Worm (Caenorhabditis elegans) whole organism, young adult: ENCODE results near the gene F56D6.11.

ENCODE experiments used
- B0019.2 ChIP-seq: fragments of 200-800 bp; sonication (Bioruptor generic); conservative IDR thresholded peaks from 2 replicates; pipeline ENCODE4 v1.3.6; 2022; ENCODE audit warnings: missing genetic modification reagents, missing genetic modification characterization, missing compliant biosample characterization
- B0261.1 ChIP-seq: sonication (generic microtip); optimal IDR thresholded peaks from 2 replicates; lab custom pipeline; 2016; ENCODE audit warnings: mild to moderate bottlenecking, missing genetic modification characterization, moderate library complexity, missing compliant biosample characterization
- C06A6.2 ChIP-seq: fragments of 200-800 bp; sonication (Bioruptor generic); conservative IDR thresholded peaks from 2 replicates; pipeline ENCODE4 v1.3.6; 2022; ENCODE audit warnings: missing genetic modification characterization, missing compliant biosample characterization
- D2030.7 ChIP-seq: fragments of 200-800 bp; sonication (Bioruptor generic); IDR thresholded peaks from 2 replicates; pipeline ENCODE4 v1.3.6; 2022; ENCODE audit warnings: missing genetic modification reagents, missing genetic modification characterization, missing compliant biosample characterization
- F52B5.7 ChIP-seq: sonication (generic microtip); optimal IDR thresholded peaks from 2 replicates; lab custom pipeline; 2016; ENCODE audit warnings: mild to moderate bottlenecking, missing genetic modification characterization, missing compliant biosample characterization
- F57A8.1 ChIP-seq: fragments of 200-800 bp; sonication (Bioruptor generic); optimal IDR thresholded peaks from 2 replicates; lab custom pipeline; 2018; ENCODE audit warnings: mild to moderate bottlenecking, missing genetic modification characterization, moderate library complexity, missing compliant biosample characterization
- K11D2.4 ChIP-seq: fragments of 200-800 bp; sonication (Bioruptor generic); IDR thresholded peaks from 2 replicates; pipeline ENCODE4 v1.3.6; 2022; ENCODE audit warnings: missing genetic modification reagents, missing genetic modification characterization, missing compliant biosample characterization
- K12H6.12 ChIP-seq: fragments of 200-800 bp; sonication (Bioruptor generic); optimal IDR thresholded peaks from 2 replicates; lab custom pipeline; 2018; ENCODE audit warnings: mild to moderate bottlenecking, missing genetic modification characterization, missing compliant biosample characterization
- Y53G8AR.9 ChIP-seq: fragments of 200-800 bp; sonication (Bioruptor generic); conservative IDR thresholded peaks from 2 replicates; pipeline ENCODE4 v1.3.6; 2022; ENCODE audit warnings: missing genetic modification reagents, missing genetic modification characterization, missing compliant biosample characterization
- ama-1 ChIP-seq, 3 experiments: fragments of 150-350 bp in 1 of 3; sonication (generic microtip) in 2 of 3; optimal IDR thresholded peaks; 2 replicates each; lab custom pipeline; 2014 to 2018; ENCODE audit warnings: missing biosample characterization in 2 of 3, missing genetic modification characterization in 2 of 3, missing genetic modification reagents in 2 of 3
- aptf-3 ChIP-seq: fragments of 200-800 bp; sonication (Bioruptor generic); IDR thresholded peaks from 2 replicates; pipeline ENCODE4 v1.3.6; 2022; ENCODE audit warnings: missing genetic modification characterization, missing compliant biosample characterization
- attf-5 ChIP-seq: fragments of 200-800 bp; sonication (Bioruptor generic); optimal IDR thresholded peaks from 2 replicates; lab custom pipeline; 2018; ENCODE audit warnings: mild to moderate bottlenecking, missing genetic modification characterization, missing compliant biosample characterization
- ccch-3 ChIP-seq: fragments of 200-800 bp; sonication (Bioruptor generic); optimal IDR thresholded peaks from 2 replicates; lab custom pipeline; 2018; ENCODE audit warnings: mild to moderate bottlenecking, missing genetic modification characterization, missing compliant biosample characterization
- cebp-1 ChIP-seq, 2 experiments: fragments of 200-800 bp in 1 of 2; sonication (Bioruptor generic) in 1 of 2; sonication (generic microtip) in 1 of 2; IDR thresholded peaks in 1 of 2; optimal IDR thresholded peaks in 1 of 2; 2 replicates each; pipeline versions ENCODE4 v1.3.6 to Lab custom; 2017 to 2022; ENCODE audit warnings: missing compliant biosample characterization in 2 of 2, missing genetic modification characterization in 2 of 2, mild to moderate bottlenecking in 1 of 2, missing genetic modification reagents in 1 of 2, moderate library complexity in 1 of 2
- ceh-27 ChIP-seq: fragments of 200-800 bp; sonication (Bioruptor generic); optimal IDR thresholded peaks from 2 replicates; lab custom pipeline; 2018; ENCODE audit warnings: mild to moderate bottlenecking, missing genetic modification characterization, moderate library complexity, missing compliant biosample characterization
- ceh-58 ChIP-seq: fragments of 200-800 bp; sonication (Bioruptor generic); IDR thresholded peaks from 2 replicates; pipeline ENCODE4 v1.3.6; 2022; ENCODE audit warnings: missing genetic modification characterization, missing compliant biosample characterization
- chd-7 ChIP-seq: sonication (generic microtip); optimal IDR thresholded peaks from 2 replicates; lab custom pipeline; 2016; ENCODE audit warnings: mild to moderate bottlenecking, missing genetic modification characterization, moderate library complexity, missing compliant biosample characterization
- dpl-1 ChIP-seq: fragments of 150-350 bp; optimal IDR thresholded peaks from 2 replicates; lab custom pipeline; 2014; ENCODE audit warnings: missing biosample characterization, missing genetic modification reagents, missing genetic modification characterization
- efl-1 ChIP-seq: fragments of 150-350 bp; optimal IDR thresholded peaks from 2 replicates; lab custom pipeline; 2014; ENCODE audit warnings: missing biosample characterization, missing genetic modification reagents, missing genetic modification characterization
- egl-18 ChIP-seq: fragments of 200-800 bp; sonication (Bioruptor generic); IDR thresholded peaks from 2 replicates; pipeline ENCODE4 v1.3.6; 2022; ENCODE audit warnings: missing genetic modification reagents, missing genetic modification characterization, missing compliant biosample characterization
- ekl-4 ChIP-seq: fragments of 200-800 bp; sonication (Bioruptor generic); IDR thresholded peaks from 2 replicates; pipeline ENCODE4 v1.3.6; 2022; ENCODE audit warnings: missing genetic modification reagents, missing genetic modification characterization, missing compliant biosample characterization
- ets-4 ChIP-seq: fragments of 200-800 bp; sonication (Bioruptor generic); optimal IDR thresholded peaks from 2 replicates; lab custom pipeline; 2018; ENCODE audit warnings: mild to moderate bottlenecking, missing genetic modification characterization, missing compliant biosample characterization
- hmg-20 ChIP-seq: fragments of 200-800 bp; sonication (Bioruptor generic); IDR thresholded peaks from 2 replicates; pipeline ENCODE4 v1.3.6; 2022; ENCODE audit warnings: missing genetic modification reagents, missing genetic modification characterization, missing compliant biosample characterization
- hsf-1 ChIP-seq: fragments of 200-800 bp; sonication (Bioruptor generic); IDR thresholded peaks from 2 replicates; pipeline ENCODE4 v1.3.6; 2022; ENCODE audit warnings: missing genetic modification reagents, missing genetic modification characterization, missing compliant biosample characterization
- lag-1 ChIP-seq: fragments of 200-800 bp; sonication (Bioruptor generic); IDR thresholded peaks from 2 replicates; pipeline ENCODE4 v1.3.6; 2022; ENCODE audit warnings: missing genetic modification reagents, missing genetic modification characterization, missing compliant biosample characterization
- lin-40 ChIP-seq: sonication (generic microtip); optimal IDR thresholded peaks from 2 replicates; lab custom pipeline; 2016; ENCODE audit warnings: missing genetic modification characterization, mild to moderate bottlenecking, missing compliant biosample characterization, missing genotype, missing genetic modification reagents
- lir-1 ChIP-seq: fragments of 200-800 bp; sonication (Bioruptor generic); conservative IDR thresholded peaks from 2 replicates; pipeline ENCODE4 v1.3.6; 2022; ENCODE audit warnings: missing genetic modification reagents, missing genetic modification characterization, missing compliant biosample characterization
- lsl-1 ChIP-seq: fragments of 200-800 bp; sonication (Bioruptor generic); optimal IDR thresholded peaks from 2 replicates; lab custom pipeline; 2018; ENCODE audit warnings: mild to moderate bottlenecking, missing genetic modification characterization, moderate library complexity, missing compliant biosample characterization
- lsy-27 ChIP-seq: sonication (generic microtip); optimal IDR thresholded peaks from 2 replicates; lab custom pipeline; 2017; ENCODE audit warnings: missing genetic modification characterization, mild to moderate bottlenecking, missing compliant biosample characterization, antibody characterized with exemption, missing genotype, borderline replicate concordance; ENCODE audit not compliant: insufficient read depth
- madf-10 ChIP-seq: sonication (generic microtip); optimal IDR thresholded peaks from 2 replicates; lab custom pipeline; 2016; ENCODE audit warnings: mild to moderate bottlenecking, missing genetic modification characterization, missing compliant biosample characterization
- madf-6 ChIP-seq: fragments of 200-800 bp; sonication (Bioruptor generic); IDR thresholded peaks from 2 replicates; pipeline ENCODE4 v1.3.6; 2022; ENCODE audit warnings: missing genetic modification reagents, missing genetic modification characterization, missing compliant biosample characterization
- nfya-1 ChIP-seq: sonication (generic microtip); optimal IDR thresholded peaks from 2 replicates; lab custom pipeline; 2017; ENCODE audit warnings: antibody characterized with exemption, missing compliant biosample characterization, missing genetic modification characterization, borderline replicate concordance; ENCODE audit not compliant: insufficient read depth
- nhr-179 ChIP-seq: sonication (generic microtip); optimal IDR thresholded peaks from 2 replicates; lab custom pipeline; 2016; ENCODE audit warnings: mild to moderate bottlenecking, missing genetic modification characterization, missing compliant biosample characterization
- nhr-27 ChIP-seq: fragments of 200-800 bp; sonication (Bioruptor generic); optimal IDR thresholded peaks from 2 replicates; lab custom pipeline; 2018; ENCODE audit warnings: mild to moderate bottlenecking, missing genetic modification characterization, moderate library complexity, missing compliant biosample characterization
- nhr-80 ChIP-seq: sonication (generic microtip); optimal IDR thresholded peaks from 2 replicates; lab custom pipeline; 2016; ENCODE audit warnings: missing genetic modification characterization, missing compliant biosample characterization
- nhr-90 ChIP-seq: sonication (generic microtip); optimal IDR thresholded peaks from 2 replicates; lab custom pipeline; 2016; ENCODE audit warnings: missing genotype, mild to moderate bottlenecking, missing genetic modification characterization, missing compliant biosample characterization
- pha-4 ChIP-seq: fragments of 150-350 bp; sonication (generic microtip); optimal IDR thresholded peaks from 2 replicates; lab custom pipeline; 2014; ENCODE audit warnings: missing biosample characterization, missing genetic modification reagents, missing genetic modification characterization
- rpc-1 ChIP-seq, 2 experiments: fragments of 150-350 bp in 1 of 2; sonication (generic microtip) in 1 of 2; optimal IDR thresholded peaks; 2 replicates each; lab custom pipeline; 2014 to 2018; ENCODE audit warnings: missing biosample characterization in 1 of 2, missing genetic modification characterization in 1 of 2, missing genetic modification reagents in 1 of 2, missing genotype in 1 of 2
- sdz-38 ChIP-seq: sonication (generic microtip); optimal IDR thresholded peaks from 2 replicates; lab custom pipeline; 2016; ENCODE audit warnings: missing genotype, missing genetic modification characterization, missing compliant biosample characterization
- snpc-1.3 ChIP-seq: sonication (generic microtip); optimal IDR thresholded peaks from 2 replicates; lab custom pipeline; 2017; ENCODE audit warnings: missing genetic modification characterization, mild to moderate bottlenecking, missing compliant biosample characterization, antibody characterized with exemption, moderate library complexity, missing genotype, missing genetic modification reagents; ENCODE audit not compliant: insufficient read depth
- snpc-4 ChIP-seq, 5 experiments: fragments of 150-350 bp in 1 of 5; sonication (generic microtip) in 4 of 5; optimal IDR thresholded peaks; 2 replicates each; lab custom pipeline; 2014 to 2018; ENCODE audit warnings: missing genetic modification characterization in 5 of 5, missing biosample characterization in 3 of 5, antibody characterized with exemption in 2 of 5, mild to moderate bottlenecking in 2 of 5, missing compliant biosample characterization in 2 of 5, missing genotype in 2 of 5, moderate library complexity in 2 of 5, missing genetic modification reagents in 1 of 5
- somi-1 ChIP-seq: fragments of 200-800 bp; sonication (Bioruptor generic); optimal IDR thresholded peaks from 2 replicates; lab custom pipeline; 2018; ENCODE audit warnings: mild to moderate bottlenecking, missing genetic modification characterization, missing compliant biosample characterization
- tlf-1 ChIP-seq: fragments of 200-800 bp; sonication (Bioruptor generic); optimal IDR thresholded peaks from 2 replicates; lab custom pipeline; 2018; ENCODE audit warnings: mild to moderate bottlenecking, missing genetic modification characterization, missing compliant biosample characterization
- unc-62 ChIP-seq: fragments of 150-350 bp; optimal IDR thresholded peaks from 2 replicates; lab custom pipeline; 2014; ENCODE audit warnings: missing biosample characterization, missing genetic modification reagents, missing genetic modification characterization
- zfh-2 ChIP-seq: fragments of 200-800 bp; sonication (Bioruptor generic); conservative IDR thresholded peaks from 2 replicates; pipeline ENCODE4 v1.3.6; 2022; ENCODE audit warnings: missing genetic modification reagents, missing genetic modification characterization, missing compliant biosample characterization
- ztf-22 ChIP-seq: fragments of 200-800 bp; sonication (Bioruptor generic); optimal IDR thresholded peaks from 2 replicates; lab custom pipeline; 2018; ENCODE audit warnings: mild to moderate bottlenecking, missing genetic modification characterization, moderate library complexity, missing compliant biosample characterization
- ztf-25 ChIP-seq: fragments of 200-800 bp; sonication (Bioruptor generic); IDR thresholded peaks from 2 replicates; pipeline ENCODE4 v1.3.6; 2022; ENCODE audit warnings: missing genetic modification reagents, missing genetic modification characterization, missing compliant biosample characterization

F56D6.11 gene

ce11 chrIV:3874417-3874816 lies 31.9 kb downstream of the F56D6.11 start:
- peak; percentile 58 for TF ChIP-seq ama-1 (optimal IDR thresholded peaks at IDR 0.05; lab: Kevin White, UChicago)
- TF ChIP-seq ama-1 (GFP tag; optimal IDR thresholded peaks at IDR 0.05; lab: Kevin White, UChicago), result no peak
- no peak for TF ChIP-seq nhr-90 (tag; lab: Kevin White, UChicago)
- TF ChIP-seq lsl-1 (GFP tag; lab: Kevin White, UChicago), result no peak
- no peak for TF ChIP-seq snpc-4 (GFP tag; optimal IDR thresholded peaks at IDR 0.05; lab: Kevin White, UChicago)
- TF ChIP-seq snpc-4 (tag; optimal IDR thresholded peaks at IDR 0.05; lab: Kevin White, UChicago), result no peak
- no peak for TF ChIP-seq F57A8.1
- no peak for TF ChIP-seq rpc-1 (optimal IDR thresholded peaks at IDR 0.05; lab: Kevin White, UChicago)
- no peak for TF ChIP-seq rpc-1 (tag; optimal IDR thresholded peaks at IDR 0.05; lab: Kevin White, UChicago)
- no peak for TF ChIP-seq F52B5.7 (tag; lab: Kevin White, UChicago)
- no peak for TF ChIP-seq snpc-1.3 (tag; lab: Kevin White, UChicago)
- no peak for TF ChIP-seq Y53G8AR.9 (GFP tag; lab: Robert Waterston, UW)
- TF ChIP-seq tlf-1 (GFP tag; lab: Kevin White, UChicago), result no peak
- 0 out of 2 replicates have a peak, but pooled peaks have one; percentile 21 for TF ChIP-seq zfh-2 (GFP tag; lab: Robert Waterston, UW)
- TF ChIP-seq madf-6 (GFP tag; lab: Robert Waterston, UW), result no peak
- no peak for TF ChIP-seq ztf-22 (GFP tag; lab: Kevin White, UChicago)
- TF ChIP-seq lag-1 (GFP tag; lab: Robert Waterston, UW), result no peak
- TF ChIP-seq chd-7, result no peak
- TF ChIP-seq dpl-1 (GFP tag; lab: Kevin White, UChicago), result no peak
- TF ChIP-seq ekl-4 (GFP tag; lab: Robert Waterston, UW), result no peak
- TF ChIP-seq aptf-3 (GFP tag; lab: Robert Waterston, UW), result no peak
- peak; percentile 42 for TF ChIP-seq lin-40 (tag; lab: Kevin White, UChicago)
- no peak for TF ChIP-seq unc-62
- TF ChIP-seq nhr-179 (tag; lab: Kevin White, UChicago), result no peak
- no peak for TF ChIP-seq lir-1 (GFP tag; lab: Robert Waterston, UW)
- peak; percentile 29 for TF ChIP-seq attf-5 (GFP tag; lab: Kevin White, UChicago)
- no peak for TF ChIP-seq nfya-1 (tag; lab: Kevin White, UChicago)
- TF ChIP-seq nhr-27 (tag; lab: Kevin White, UChicago), result no peak
- TF ChIP-seq pha-4, result no peak
- no peak for TF ChIP-seq ccch-3
- TF ChIP-seq C06A6.2 (GFP tag; lab: Robert Waterston, UW), result no peak
- no peak for TF ChIP-seq efl-1 (GFP tag; lab: Kevin White, UChicago)
- TF ChIP-seq egl-18 (GFP tag; lab: Robert Waterston, UW), result no peak
- no peak for TF ChIP-seq ets-4 (GFP tag; lab: Kevin White, UChicago)
- peak; percentile 40 for TF ChIP-seq nhr-80 (tag; lab: Kevin White, UChicago)
- no peak for TF ChIP-seq D2030.7 (GFP tag; lab: Robert Waterston, UW)
- no peak for TF ChIP-seq hmg-20 (GFP tag; lab: Robert Waterston, UW)
- peak; percentile 34 for TF ChIP-seq K12H6.12
- no peak for TF ChIP-seq hsf-1
- no peak for TF ChIP-seq somi-1 (GFP tag; lab: Kevin White, UChicago)
- TF ChIP-seq ceh-58 (GFP tag; lab: Robert Waterston, UW), result no peak
- TF ChIP-seq sdz-38, result no peak
- no peak for TF ChIP-seq ztf-25
- TF ChIP-seq B0261.1 (tag; lab: Kevin White, UChicago), result no peak
- TF ChIP-seq cebp-1 (GFP tag; IDR thresholded peaks at IDR 0.05; lab: Robert Waterston, UW), result peak; percentile 61; the same call in 1 of the 2 replicates
- TF ChIP-seq cebp-1 (tag; optimal IDR thresholded peaks at IDR 0.05; lab: Kevin White, UChicago), result peak; percentile 92
- TF ChIP-seq lsy-27 (tag; lab: Kevin White, UChicago), result no peak
- TF ChIP-seq madf-10 (tag; lab: Kevin White, UChicago), result no peak
- 0 out of 2 replicates have a peak, but pooled peaks have one; percentile 41 for TF ChIP-seq K11D2.4 (GFP tag; lab: Robert Waterston, UW)
- no peak for TF ChIP-seq B0019.2 (GFP tag; lab: Robert Waterston, UW)
- TF ChIP-seq ceh-27 (GFP tag; lab: Kevin White, UChicago), result peak; percentile 24
